Worm (Caenorhabditis elegans) whole organism, young adult: ENCODE data around the gene F27E5.3.

Experiments
- F23B12.7 ChIP-seq: sonication (generic microtip); optimal IDR thresholded peaks from 2 replicates; lab custom pipeline; 2017; ENCODE audit warnings: missing genetic modification characterization, mild to moderate bottlenecking, missing compliant biosample characterization, antibody characterized with exemption, moderate library complexity; ENCODE audit not compliant: insufficient read depth
- F33H1.4 ChIP-seq: fragments of 200-800 bp; sonication (Bioruptor generic); IDR thresholded peaks from 2 replicates; pipeline ENCODE4 v1.3.6; 2022; ENCODE audit warnings: missing genetic modification reagents, missing genetic modification characterization, missing compliant biosample characterization
- F55B11.4 ChIP-seq: sonication (generic microtip); optimal IDR thresholded peaks from 2 replicates; lab custom pipeline; 2016; ENCODE audit warnings: missing compliant biosample characterization, missing genetic modification characterization, borderline replicate concordance; ENCODE audit not compliant: insufficient read depth
- K12H6.12 ChIP-seq: fragments of 200-800 bp; sonication (Bioruptor generic); optimal IDR thresholded peaks from 2 replicates; lab custom pipeline; 2018; ENCODE audit warnings: mild to moderate bottlenecking, missing genetic modification characterization, missing compliant biosample characterization
- Y56A3A.18 ChIP-seq: fragments of 200-800 bp; sonication (Bioruptor generic); IDR thresholded peaks from 2 replicates; pipeline ENCODE4 v1.3.6; 2022; ENCODE audit warnings: missing genetic modification reagents, missing genetic modification characterization, missing compliant biosample characterization
- Y67H2A.10 ChIP-seq: fragments of 200-800 bp; sonication (Bioruptor generic); conservative IDR thresholded peaks from 2 replicates; pipeline ENCODE4 v1.3.6; 2022; ENCODE audit warnings: missing genetic modification reagents, missing genetic modification characterization, missing compliant biosample characterization
- akir-1 ChIP-seq: fragments of 200-800 bp; sonication (Bioruptor generic); optimal IDR thresholded peaks from 2 replicates; lab custom pipeline; 2018; ENCODE audit warnings: mild to moderate bottlenecking, missing genetic modification characterization, moderate library complexity, missing compliant biosample characterization
- aptf-2 ChIP-seq: fragments of 200-800 bp; sonication (Bioruptor generic); conservative IDR thresholded peaks from 2 replicates; pipeline ENCODE4 v1.3.6; 2022; ENCODE audit warnings: missing genetic modification reagents, missing genetic modification characterization, missing compliant biosample characterization
- aptf-3 ChIP-seq: fragments of 200-800 bp; sonication (Bioruptor generic); IDR thresholded peaks from 2 replicates; pipeline ENCODE4 v1.3.6; 2022; ENCODE audit warnings: missing genetic modification characterization, missing compliant biosample characterization
- athp-1 ChIP-seq: sonication (generic microtip); optimal IDR thresholded peaks from 2 replicates; lab custom pipeline; 2017; ENCODE audit warnings: mild to moderate bottlenecking, missing genetic modification characterization, missing compliant biosample characterization
- bed-1 ChIP-seq: fragments of 200-800 bp; sonication (Bioruptor generic); IDR thresholded peaks from 2 replicates; pipeline ENCODE4 v1.3.6; 2022; ENCODE audit warnings: missing genetic modification reagents, missing genetic modification characterization, missing compliant biosample characterization
- bed-2 ChIP-seq: fragments of 200-800 bp; sonication (Bioruptor generic); IDR thresholded peaks from 2 replicates; pipeline ENCODE4 v1.3.6; 2022; ENCODE audit warnings: missing genetic modification reagents, missing genetic modification characterization, missing compliant biosample characterization
- cebp-2 ChIP-seq: fragments of 200-800 bp; sonication (Bioruptor generic); IDR thresholded peaks from 2 replicates; pipeline ENCODE4 v1.3.6; 2022; ENCODE audit warnings: missing genetic modification characterization, missing compliant biosample characterization
- ceh-100 ChIP-seq: fragments of 200-800 bp; sonication (Bioruptor generic); IDR thresholded peaks from 2 replicates; pipeline ENCODE4 v1.3.6; 2022; ENCODE audit warnings: missing genetic modification reagents, missing genetic modification characterization, missing compliant biosample characterization
- ceh-27 ChIP-seq: fragments of 200-800 bp; sonication (Bioruptor generic); optimal IDR thresholded peaks from 2 replicates; lab custom pipeline; 2018; ENCODE audit warnings: mild to moderate bottlenecking, missing genetic modification characterization, moderate library complexity, missing compliant biosample characterization
- ceh-40 ChIP-seq: fragments of 200-800 bp; sonication (Bioruptor generic); IDR thresholded peaks from 2 replicates; pipeline ENCODE4 v1.3.6; 2022; ENCODE audit warnings: missing genetic modification characterization, missing compliant biosample characterization
- ceh-79 ChIP-seq: sonication (generic microtip); optimal IDR thresholded peaks from 2 replicates; lab custom pipeline; 2017; ENCODE audit warnings: mild to moderate bottlenecking, missing genetic modification characterization, missing compliant biosample characterization
- dpl-1 ChIP-seq: fragments of 150-350 bp; optimal IDR thresholded peaks from 2 replicates; lab custom pipeline; 2014; ENCODE audit warnings: missing biosample characterization, missing genetic modification reagents, missing genetic modification characterization
- egl-18 ChIP-seq: fragments of 200-800 bp; sonication (Bioruptor generic); IDR thresholded peaks from 2 replicates; pipeline ENCODE4 v1.3.6; 2022; ENCODE audit warnings: missing genetic modification reagents, missing genetic modification characterization, missing compliant biosample characterization
- ets-4 ChIP-seq: fragments of 200-800 bp; sonication (Bioruptor generic); optimal IDR thresholded peaks from 2 replicates; lab custom pipeline; 2018; ENCODE audit warnings: mild to moderate bottlenecking, missing genetic modification characterization, missing compliant biosample characterization
- hlh-26 ChIP-seq: fragments of 200-800 bp; sonication (Bioruptor generic); conservative IDR thresholded peaks from 2 replicates; pipeline ENCODE4 v1.3.6; 2022; ENCODE audit warnings: missing genetic modification reagents, missing genetic modification characterization, missing compliant biosample characterization
- lin-26 ChIP-seq: fragments of 200-800 bp; sonication (Bioruptor generic); IDR thresholded peaks from 2 replicates; pipeline ENCODE4 v1.3.6; 2022; ENCODE audit warnings: missing genetic modification reagents, missing genetic modification characterization, missing compliant biosample characterization
- lin-54 ChIP-seq: fragments of 200-800 bp; sonication (Bioruptor generic); optimal IDR thresholded peaks from 2 replicates; lab custom pipeline; 2018; ENCODE audit warnings: mild to moderate bottlenecking, missing genetic modification characterization, missing compliant biosample characterization
- madf-8 ChIP-seq: fragments of 200-800 bp; sonication (Bioruptor generic); conservative IDR thresholded peaks from 2 replicates; pipeline ENCODE4 v1.3.6; 2022; ENCODE audit warnings: missing genetic modification reagents, missing genetic modification characterization, missing compliant biosample characterization
- mel-28 ChIP-seq: sonication (generic microtip); optimal IDR thresholded peaks from 2 replicates; lab custom pipeline; 2016; ENCODE audit warnings: borderline replicate concordance, mild to moderate bottlenecking, missing genetic modification characterization, missing compliant biosample characterization
- mes-4 ChIP-seq: sonication (generic microtip); optimal IDR thresholded peaks from 2 replicates; lab custom pipeline; 2016; ENCODE audit warnings: missing genotype, missing genetic modification characterization, missing compliant biosample characterization
- nfya-1 ChIP-seq: sonication (generic microtip); optimal IDR thresholded peaks from 2 replicates; lab custom pipeline; 2017; ENCODE audit warnings: antibody characterized with exemption, missing compliant biosample characterization, missing genetic modification characterization, borderline replicate concordance; ENCODE audit not compliant: insufficient read depth
- nfya-2 ChIP-seq: fragments of 200-800 bp; sonication (Bioruptor generic); IDR thresholded peaks from 2 replicates; pipeline ENCODE4 v1.3.6; 2022; ENCODE audit warnings: missing genetic modification reagents, missing genetic modification characterization, missing compliant biosample characterization
- nfyb-1 ChIP-seq: fragments of 200-800 bp; sonication (Bioruptor generic); IDR thresholded peaks from 2 replicates; pipeline ENCODE4 v1.3.6; 2022; ENCODE audit warnings: missing genetic modification reagents, missing genetic modification characterization, missing compliant biosample characterization
- nhr-80 ChIP-seq: sonication (generic microtip); optimal IDR thresholded peaks from 2 replicates; lab custom pipeline; 2016; ENCODE audit warnings: missing genetic modification characterization, missing compliant biosample characterization
- nhr-90 ChIP-seq: sonication (generic microtip); optimal IDR thresholded peaks from 2 replicates; lab custom pipeline; 2016; ENCODE audit warnings: missing genotype, mild to moderate bottlenecking, missing genetic modification characterization, missing compliant biosample characterization
- pbrm-1 ChIP-seq: fragments of 200-800 bp; sonication (Bioruptor generic); IDR thresholded peaks from 2 replicates; pipeline ENCODE4 v1.3.6; 2022; ENCODE audit warnings: missing genetic modification reagents, missing genetic modification characterization, missing compliant biosample characterization
- pha-4 ChIP-seq: fragments of 150-350 bp; sonication (generic microtip); optimal IDR thresholded peaks from 2 replicates; lab custom pipeline; 2014; ENCODE audit warnings: missing biosample characterization, missing genetic modification reagents, missing genetic modification characterization
- rcor-1 ChIP-seq: fragments of 200-800 bp; sonication (Bioruptor generic); IDR thresholded peaks from 2 replicates; pipeline ENCODE4 v1.3.6; 2022; ENCODE audit warnings: missing genetic modification reagents, missing genetic modification characterization, missing compliant biosample characterization
- rec-8 ChIP-seq, 2 experiments: sonication (generic microtip); optimal IDR thresholded peaks; 2 replicates each; lab custom pipeline; 2016; ENCODE audit warnings: mild to moderate bottlenecking in 2 of 2, missing genetic modification characterization in 2 of 2, missing genetic modification reagents in 2 of 2, missing genotype in 2 of 2, missing biosample characterization in 1 of 2, missing compliant biosample characterization in 1 of 2, moderate library complexity in 1 of 2
- repo-1 ChIP-seq: sonication (generic microtip); optimal IDR thresholded peaks from 2 replicates; lab custom pipeline; 2017; ENCODE audit warnings: mild to moderate bottlenecking, missing genetic modification characterization, missing compliant biosample characterization
- snpc-1.1 ChIP-seq: sonication (generic microtip); optimal IDR thresholded peaks from 2 replicates; lab custom pipeline; 2017; ENCODE audit warnings: missing genetic modification characterization, mild to moderate bottlenecking, missing compliant biosample characterization, antibody characterized with exemption, moderate library complexity, missing genotype, missing genetic modification reagents; ENCODE audit not compliant: insufficient read depth
- tbx-9 ChIP-seq: sonication (generic microtip); optimal IDR thresholded peaks from 2 replicates; lab custom pipeline; 2016; ENCODE audit warnings: borderline replicate concordance, missing genetic modification characterization, inconsistent platforms, missing compliant biosample characterization
- zim-3 ChIP-seq: sonication (generic microtip); optimal IDR thresholded peaks from 2 replicates; lab custom pipeline; 2017; ENCODE audit warnings: mild to moderate bottlenecking, missing genetic modification characterization, moderate library complexity, missing compliant biosample characterization
- ztf-25 ChIP-seq: fragments of 200-800 bp; sonication (Bioruptor generic); IDR thresholded peaks from 2 replicates; pipeline ENCODE4 v1.3.6; 2022; ENCODE audit warnings: missing genetic modification reagents, missing genetic modification characterization, missing compliant biosample characterization
- ztf-26 ChIP-seq: sonication (generic microtip); optimal IDR thresholded peaks from 2 replicates; lab custom pipeline; 2017; ENCODE audit warnings: missing genetic modification characterization, missing compliant biosample characterization
- ztf-28 ChIP-seq: fragments of 200-800 bp; sonication (Bioruptor generic); IDR thresholded peaks from 2 replicates; pipeline ENCODE4 v1.3.6; 2022; ENCODE audit warnings: missing genetic modification reagents, missing genetic modification characterization, missing compliant biosample characterization

The F27E5.3 gene

ce11 chrII:10134285-10134995 is 9.6 kb downstream of the F27E5.3 start, which contains the start of gene F27E5.9:
F27E5.9 (plus strand) TSS chrII:10134945.
- TF ChIP-seq nhr-80 (tag; lab: Kevin White, UChicago), result peak; percentile 87
- no peak for TF ChIP-seq hlh-26

DNA sequence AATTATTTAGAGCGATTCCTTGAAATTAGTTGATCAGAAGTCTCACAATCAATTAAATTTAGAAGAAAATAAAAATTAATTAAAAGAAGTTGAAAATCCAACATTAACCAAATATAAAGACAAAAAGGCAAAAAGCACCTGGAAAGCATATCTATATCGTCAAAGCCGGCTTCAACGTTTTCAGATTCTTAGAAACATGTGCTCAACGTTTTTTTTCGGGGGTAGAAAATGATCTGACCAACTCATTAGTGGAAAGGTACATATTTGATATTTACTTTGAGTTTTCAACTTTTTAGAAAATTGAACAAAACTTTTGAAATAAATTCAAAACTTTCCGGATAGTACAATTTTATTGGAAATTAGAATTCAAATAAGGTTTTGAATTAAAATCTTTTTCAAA is 11.2 kb downstream of the F27E5.3 start:
- no peak for TF ChIP-seq ets-4 (GFP tag; lab: Kevin White, UChicago)
- no peak for TF ChIP-seq athp-1
- TF ChIP-seq akir-1 (GFP tag; lab: Kevin White, UChicago), result no peak
- no peak for TF ChIP-seq F55B11.4 (tag; lab: Kevin White, UChicago)
- TF ChIP-seq lin-26 (GFP tag; lab: Robert Waterston, UW), result no peak
- no peak for TF ChIP-seq ztf-26 (tag; lab: Kevin White, UChicago)
- no peak for TF ChIP-seq Y67H2A.10
- no peak for TF ChIP-seq mel-28 (tag; lab: Kevin White, UChicago)
- no peak for TF ChIP-seq tbx-9 (tag; lab: Kevin White, UChicago)
- no peak for TF ChIP-seq ceh-27 (GFP tag; lab: Kevin White, UChicago)
- no peak for TF ChIP-seq bed-1
- TF ChIP-seq nfya-2, result no peak
- TF ChIP-seq bed-2 (GFP tag; lab: Robert Waterston, UW), result no peak
- TF ChIP-seq pbrm-1, result no peak
- no peak for TF ChIP-seq F33H1.4 (GFP tag; lab: Robert Waterston, UW)

DNA sequence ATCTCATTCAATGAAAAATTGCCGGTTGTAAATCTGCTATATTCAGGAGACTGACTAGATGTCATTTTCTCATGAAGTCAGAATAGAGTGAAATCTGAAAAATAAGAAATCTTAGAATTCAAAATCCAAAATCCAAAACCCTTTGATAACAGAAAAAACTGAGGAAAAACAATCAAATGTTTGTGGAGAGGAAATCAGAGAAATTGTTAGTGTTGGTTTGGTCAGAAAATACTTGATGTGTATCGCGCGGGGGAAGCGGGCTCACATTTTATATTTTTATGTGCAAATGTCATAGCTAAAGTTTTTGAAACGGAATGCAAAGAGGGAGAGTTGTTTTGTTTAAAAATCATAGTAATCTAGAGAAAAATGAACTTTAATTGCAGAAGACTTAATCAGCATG is 12.2 kb downstream of the F27E5.3 start, which contains the start of gene F27E5.5:
Gene F27E5.5, minus strand, starts transcription at position 101 of the 400 bp plus-strand sequence.
- TF ChIP-seq aptf-3 (GFP tag; lab: Robert Waterston, UW) (no peak), F33H1.4 (GFP tag; lab: Robert Waterston, UW) (no peak), akir-1 (GFP tag; lab: Kevin White, UChicago) (no peak), zim-3 (tag; lab: Kevin White, UChicago) (no peak), ztf-25 (GFP tag; lab: Robert Waterston, UW) (no peak), ztf-28 (GFP tag; lab: Robert Waterston, UW) (no peak), madf-8 (GFP tag; lab: Robert Waterston, UW) (no peak), F23B12.7 (tag; lab: Kevin White, UChicago) (no peak), ceh-40 (GFP tag; lab: Robert Waterston, UW) (no peak), rec-8 (tag; optimal IDR thresholded peaks at IDR 0.05; lab: Kevin White, UChicago) (no peak), Y56A3A.18 (GFP tag; lab: Robert Waterston, UW) (no peak)
- TF ChIP-seq, all 124 proteins: peak for 0

DNA sequence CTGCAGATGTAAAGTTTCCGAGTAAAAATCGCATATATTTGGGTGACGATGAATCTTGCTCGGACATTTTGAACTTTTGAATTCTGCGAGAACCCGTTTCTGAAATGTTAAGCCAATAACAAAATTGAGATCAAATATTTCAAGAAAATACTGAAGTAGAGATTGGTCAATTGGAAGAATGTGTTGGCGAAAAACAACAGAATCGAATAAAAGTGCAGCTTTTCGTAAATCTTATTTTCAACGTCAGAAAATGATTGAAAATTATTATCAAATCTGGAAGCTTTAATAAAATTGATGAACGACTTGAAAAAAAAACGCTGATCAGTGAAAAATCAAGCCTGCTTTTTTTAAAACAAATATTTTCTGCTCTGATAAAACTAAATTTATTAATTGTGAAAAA is 16.6 kb downstream of the F27E5.3 start, which contains the start of gene F27E5.8:
Gene F27E5.8, minus strand, starts transcription at position 101 of the 400 bp plus-strand sequence.
- TF ChIP-seq nfyb-1 (GFP tag; lab: Robert Waterston, UW) (no peak), snpc-1.1 (tag; lab: Kevin White, UChicago) (no peak)

- no peak for TF ChIP-seq cebp-2 (GFP tag; lab: Robert Waterston, UW)
- TF ChIP-seq aptf-2, result no peak
- TF ChIP-seq ceh-100, result no peak
- TF ChIP-seq K12H6.12 (tag; lab: Kevin White, UChicago), result no peak
- no peak for TF ChIP-seq mes-4 (tag; lab: Kevin White, UChicago)
- TF ChIP-seq dpl-1, result no peak
- TF ChIP-seq lin-54 (GFP tag; lab: Kevin White, UChicago), result no peak
- no peak for TF ChIP-seq repo-1
- no peak for TF ChIP-seq nhr-90
- no peak for TF ChIP-seq rcor-1 (GFP tag; lab: Robert Waterston, UW)
- no peak for TF ChIP-seq ceh-79 (tag; lab: Kevin White, UChicago)
- TF ChIP-seq nfya-1, result no peak
- TF ChIP-seq pha-4 (tag; lab: Kevin White, UChicago), result no peak
- no peak for TF ChIP-seq egl-18 (GFP tag; lab: Robert Waterston, UW)
These were observed 21.5 kb downstream of the F27E5.3 start, which contains the start of gene F27E5.7 for ce11 chrII:10122465-10122864. F27E5.7 (plus strand) TSS chrII:10122765.
